Worm (Caenorhabditis elegans) whole organism, young adult: ENCODE results near the gene F13D12.5.
A peak's percentile ranks its signal among the peaks of the same experiment; 100 is the strongest.

ENCODE experiments used
- B0035.1 ChIP-seq: sonication (generic microtip); optimal IDR thresholded peaks from 2 replicates; lab custom pipeline; 2016; ENCODE audit warnings: missing genetic modification characterization, mild to moderate bottlenecking, missing compliant biosample characterization, missing genotype, missing genetic modification reagents
- F39B2.1 ChIP-seq: fragments of 200-800 bp; sonication (Bioruptor generic); IDR thresholded peaks from 2 replicates; pipeline ENCODE4 v1.3.6; 2022; ENCODE audit warnings: missing genetic modification reagents, missing genetic modification characterization, missing compliant biosample characterization
- F52B5.7 ChIP-seq: sonication (generic microtip); optimal IDR thresholded peaks from 2 replicates; lab custom pipeline; 2016; ENCODE audit warnings: mild to moderate bottlenecking, missing genetic modification characterization, missing compliant biosample characterization
- F55B11.4 ChIP-seq: sonication (generic microtip); optimal IDR thresholded peaks from 2 replicates; lab custom pipeline; 2016; ENCODE audit warnings: missing compliant biosample characterization, missing genetic modification characterization, borderline replicate concordance; ENCODE audit not compliant: insufficient read depth
- F57C9.4 ChIP-seq: sonication (generic microtip); optimal IDR thresholded peaks from 2 replicates; lab custom pipeline; 2017; ENCODE audit warnings: mild to moderate bottlenecking, missing genetic modification characterization, missing compliant biosample characterization
- K12H6.12 ChIP-seq: fragments of 200-800 bp; sonication (Bioruptor generic); optimal IDR thresholded peaks from 2 replicates; lab custom pipeline; 2018; ENCODE audit warnings: mild to moderate bottlenecking, missing genetic modification characterization, missing compliant biosample characterization
- T07F8.4 ChIP-seq: sonication (generic microtip); optimal IDR thresholded peaks from 2 replicates; lab custom pipeline; 2016; ENCODE audit warnings: mild to moderate bottlenecking, missing genetic modification characterization, moderate library complexity, missing compliant biosample characterization
- Y53F4B.3 ChIP-seq: fragments of 200-800 bp; sonication (Bioruptor generic); IDR thresholded peaks from 2 replicates; pipeline ENCODE4 v1.3.6; 2022; ENCODE audit warnings: missing genetic modification reagents, missing genetic modification characterization, missing compliant biosample characterization
- Y67H2A.10 ChIP-seq: fragments of 200-800 bp; sonication (Bioruptor generic); conservative IDR thresholded peaks from 2 replicates; pipeline ENCODE4 v1.3.6; 2022; ENCODE audit warnings: missing genetic modification reagents, missing genetic modification characterization, missing compliant biosample characterization
- Y79H2A.3 ChIP-seq: fragments of 200-800 bp; sonication (Bioruptor generic); conservative IDR thresholded peaks from 2 replicates; pipeline ENCODE4 v1.3.6; 2022; ENCODE audit warnings: missing genetic modification reagents, missing genetic modification characterization, missing compliant biosample characterization
- ZK185.1 ChIP-seq: sonication (generic microtip); optimal IDR thresholded peaks from 2 replicates; lab custom pipeline; 2016; ENCODE audit warnings: mild to moderate bottlenecking, missing genetic modification characterization, missing compliant biosample characterization; ENCODE audit not compliant: poor library complexity, severe bottlenecking
- ama-1 ChIP-seq, 3 experiments: fragments of 150-350 bp in 1 of 3; sonication (generic microtip) in 2 of 3; optimal IDR thresholded peaks; 2 replicates each; lab custom pipeline; 2014 to 2018; ENCODE audit warnings: missing biosample characterization in 2 of 3, missing genetic modification characterization in 2 of 3, missing genetic modification reagents in 2 of 3
- aptf-2 ChIP-seq: fragments of 200-800 bp; sonication (Bioruptor generic); conservative IDR thresholded peaks from 2 replicates; pipeline ENCODE4 v1.3.6; 2022; ENCODE audit warnings: missing genetic modification reagents, missing genetic modification characterization, missing compliant biosample characterization
- aptf-3 ChIP-seq: fragments of 200-800 bp; sonication (Bioruptor generic); IDR thresholded peaks from 2 replicates; pipeline ENCODE4 v1.3.6; 2022; ENCODE audit warnings: missing genetic modification characterization, missing compliant biosample characterization
- atf-7 ChIP-seq: sonication (generic microtip); optimal IDR thresholded peaks from 2 replicates; lab custom pipeline; 2017; ENCODE audit warnings: mild to moderate bottlenecking, missing genetic modification characterization, missing compliant biosample characterization
- athp-1 ChIP-seq: sonication (generic microtip); optimal IDR thresholded peaks from 2 replicates; lab custom pipeline; 2017; ENCODE audit warnings: mild to moderate bottlenecking, missing genetic modification characterization, missing compliant biosample characterization
- attf-5 ChIP-seq: fragments of 200-800 bp; sonication (Bioruptor generic); optimal IDR thresholded peaks from 2 replicates; lab custom pipeline; 2018; ENCODE audit warnings: mild to moderate bottlenecking, missing genetic modification characterization, missing compliant biosample characterization
- ceh-27 ChIP-seq: fragments of 200-800 bp; sonication (Bioruptor generic); optimal IDR thresholded peaks from 2 replicates; lab custom pipeline; 2018; ENCODE audit warnings: mild to moderate bottlenecking, missing genetic modification characterization, moderate library complexity, missing compliant biosample characterization
- ceh-79 ChIP-seq: sonication (generic microtip); optimal IDR thresholded peaks from 2 replicates; lab custom pipeline; 2017; ENCODE audit warnings: mild to moderate bottlenecking, missing genetic modification characterization, missing compliant biosample characterization
- dox-1 ChIP-seq: fragments of 200-800 bp; sonication (Bioruptor generic); IDR thresholded peaks from 2 replicates; pipeline ENCODE4 v1.3.6; 2022; ENCODE audit warnings: missing genetic modification reagents, missing genetic modification characterization, missing compliant biosample characterization
- hlh-26 ChIP-seq: fragments of 200-800 bp; sonication (Bioruptor generic); conservative IDR thresholded peaks from 2 replicates; pipeline ENCODE4 v1.3.6; 2022; ENCODE audit warnings: missing genetic modification reagents, missing genetic modification characterization, missing compliant biosample characterization
- hmg-1.2 ChIP-seq: fragments of 200-800 bp; sonication (Bioruptor generic); IDR thresholded peaks from 2 replicates; pipeline ENCODE4 v1.3.6; 2022; ENCODE audit warnings: missing genetic modification reagents, missing genetic modification characterization, missing compliant biosample characterization
- lin-26 ChIP-seq: fragments of 200-800 bp; sonication (Bioruptor generic); IDR thresholded peaks from 2 replicates; pipeline ENCODE4 v1.3.6; 2022; ENCODE audit warnings: missing genetic modification reagents, missing genetic modification characterization, missing compliant biosample characterization
- lin-40 ChIP-seq: sonication (generic microtip); optimal IDR thresholded peaks from 2 replicates; lab custom pipeline; 2016; ENCODE audit warnings: missing genetic modification characterization, mild to moderate bottlenecking, missing compliant biosample characterization, missing genotype, missing genetic modification reagents
- lin-54 ChIP-seq: fragments of 200-800 bp; sonication (Bioruptor generic); optimal IDR thresholded peaks from 2 replicates; lab custom pipeline; 2018; ENCODE audit warnings: mild to moderate bottlenecking, missing genetic modification characterization, missing compliant biosample characterization
- lir-1 ChIP-seq: fragments of 200-800 bp; sonication (Bioruptor generic); conservative IDR thresholded peaks from 2 replicates; pipeline ENCODE4 v1.3.6; 2022; ENCODE audit warnings: missing genetic modification reagents, missing genetic modification characterization, missing compliant biosample characterization
- lsl-1 ChIP-seq: fragments of 200-800 bp; sonication (Bioruptor generic); optimal IDR thresholded peaks from 2 replicates; lab custom pipeline; 2018; ENCODE audit warnings: mild to moderate bottlenecking, missing genetic modification characterization, moderate library complexity, missing compliant biosample characterization
- lsy-27 ChIP-seq: sonication (generic microtip); optimal IDR thresholded peaks from 2 replicates; lab custom pipeline; 2017; ENCODE audit warnings: missing genetic modification characterization, mild to moderate bottlenecking, missing compliant biosample characterization, antibody characterized with exemption, missing genotype, borderline replicate concordance; ENCODE audit not compliant: insufficient read depth
- madf-6 ChIP-seq: fragments of 200-800 bp; sonication (Bioruptor generic); IDR thresholded peaks from 2 replicates; pipeline ENCODE4 v1.3.6; 2022; ENCODE audit warnings: missing genetic modification reagents, missing genetic modification characterization, missing compliant biosample characterization
- madf-8 ChIP-seq: fragments of 200-800 bp; sonication (Bioruptor generic); conservative IDR thresholded peaks from 2 replicates; pipeline ENCODE4 v1.3.6; 2022; ENCODE audit warnings: missing genetic modification reagents, missing genetic modification characterization, missing compliant biosample characterization
- mel-28 ChIP-seq: sonication (generic microtip); optimal IDR thresholded peaks from 2 replicates; lab custom pipeline; 2016; ENCODE audit warnings: borderline replicate concordance, mild to moderate bottlenecking, missing genetic modification characterization, missing compliant biosample characterization
- nhr-179 ChIP-seq: sonication (generic microtip); optimal IDR thresholded peaks from 2 replicates; lab custom pipeline; 2016; ENCODE audit warnings: mild to moderate bottlenecking, missing genetic modification characterization, missing compliant biosample characterization
- nhr-90 ChIP-seq: sonication (generic microtip); optimal IDR thresholded peaks from 2 replicates; lab custom pipeline; 2016; ENCODE audit warnings: missing genotype, mild to moderate bottlenecking, missing genetic modification characterization, missing compliant biosample characterization
- pha-4 ChIP-seq: fragments of 150-350 bp; sonication (generic microtip); optimal IDR thresholded peaks from 2 replicates; lab custom pipeline; 2014; ENCODE audit warnings: missing biosample characterization, missing genetic modification reagents, missing genetic modification characterization
- rec-8 ChIP-seq, 2 experiments: sonication (generic microtip); optimal IDR thresholded peaks; 2 replicates each; lab custom pipeline; 2016; ENCODE audit warnings: mild to moderate bottlenecking in 2 of 2, missing genetic modification characterization in 2 of 2, missing genetic modification reagents in 2 of 2, missing genotype in 2 of 2, missing biosample characterization in 1 of 2, missing compliant biosample characterization in 1 of 2, moderate library complexity in 1 of 2
- rpc-1 ChIP-seq, 2 experiments: fragments of 150-350 bp in 1 of 2; sonication (generic microtip) in 1 of 2; optimal IDR thresholded peaks; 2 replicates each; lab custom pipeline; 2014 to 2018; ENCODE audit warnings: missing biosample characterization in 1 of 2, missing genetic modification characterization in 1 of 2, missing genetic modification reagents in 1 of 2, missing genotype in 1 of 2
- sea-2 ChIP-seq: fragments of 200-800 bp; sonication (Bioruptor generic); IDR thresholded peaks from 2 replicates; pipeline ENCODE4 v1.3.6; 2022; ENCODE audit warnings: missing genetic modification characterization, missing compliant biosample characterization
- snpc-1.1 ChIP-seq: sonication (generic microtip); optimal IDR thresholded peaks from 2 replicates; lab custom pipeline; 2017; ENCODE audit warnings: missing genetic modification characterization, mild to moderate bottlenecking, missing compliant biosample characterization, antibody characterized with exemption, moderate library complexity, missing genotype, missing genetic modification reagents; ENCODE audit not compliant: insufficient read depth
- snpc-3.4 ChIP-seq: sonication (generic microtip); optimal IDR thresholded peaks from 2 replicates; lab custom pipeline; 2017; ENCODE audit warnings: missing genetic modification characterization, mild to moderate bottlenecking, missing compliant biosample characterization, antibody characterized with exemption, moderate library complexity, missing genotype, missing genetic modification reagents
- somi-1 ChIP-seq: fragments of 200-800 bp; sonication (Bioruptor generic); optimal IDR thresholded peaks from 2 replicates; lab custom pipeline; 2018; ENCODE audit warnings: mild to moderate bottlenecking, missing genetic modification characterization, missing compliant biosample characterization
- tbp1 ChIP-seq: fragments of 200-800 bp; sonication (Bioruptor generic); optimal IDR thresholded peaks from 2 replicates; lab custom pipeline; 2018; ENCODE audit warnings: mild to moderate bottlenecking, missing genetic modification characterization, missing compliant biosample characterization
- tlf-1 ChIP-seq: fragments of 200-800 bp; sonication (Bioruptor generic); optimal IDR thresholded peaks from 2 replicates; lab custom pipeline; 2018; ENCODE audit warnings: mild to moderate bottlenecking, missing genetic modification characterization, missing compliant biosample characterization
- xnd-1 ChIP-seq: sonication (generic microtip); optimal IDR thresholded peaks from 2 replicates; lab custom pipeline; 2016; ENCODE audit warnings: missing genotype, missing genetic modification reagents, missing genetic modification characterization, missing compliant biosample characterization
- ztf-18 ChIP-seq: sonication (generic microtip); optimal IDR thresholded peaks from 2 replicates; lab custom pipeline; 2016; ENCODE audit warnings: missing genotype, mild to moderate bottlenecking, missing genetic modification characterization, missing compliant biosample characterization
- ztf-22 ChIP-seq: fragments of 200-800 bp; sonication (Bioruptor generic); optimal IDR thresholded peaks from 2 replicates; lab custom pipeline; 2018; ENCODE audit warnings: mild to moderate bottlenecking, missing genetic modification characterization, moderate library complexity, missing compliant biosample characterization
- ztf-28 ChIP-seq: fragments of 200-800 bp; sonication (Bioruptor generic); IDR thresholded peaks from 2 replicates; pipeline ENCODE4 v1.3.6; 2022; ENCODE audit warnings: missing genetic modification reagents, missing genetic modification characterization, missing compliant biosample characterization

The F13D12.5 gene

DNA sequence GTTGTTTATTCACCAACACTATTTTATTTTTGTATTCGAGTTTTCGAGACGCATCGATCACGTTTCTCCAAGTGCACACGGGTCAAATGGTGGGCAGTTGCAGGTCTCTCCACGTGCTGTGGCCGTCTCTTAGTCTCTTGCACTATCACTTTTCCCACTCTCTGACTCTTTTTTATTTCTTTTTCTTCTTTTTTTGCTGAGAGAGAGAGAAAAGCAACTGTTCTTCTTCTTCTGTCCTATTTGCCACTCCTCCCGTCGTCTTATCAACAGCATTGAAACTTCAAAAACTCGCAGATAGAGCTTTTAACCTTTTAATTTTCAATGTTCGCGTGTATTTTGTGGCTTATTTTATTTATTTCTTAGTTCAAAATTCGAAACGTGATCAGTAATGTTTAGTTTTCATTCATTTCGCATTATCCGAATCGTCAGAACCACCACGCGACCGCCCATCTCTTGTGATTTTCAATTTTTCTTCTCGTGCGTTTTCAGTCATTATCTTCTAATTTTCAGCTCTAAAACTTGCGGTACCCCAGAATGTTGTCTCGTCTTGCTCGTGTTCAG lies 2.0 kb downstream of the F13D12.5 start, which contains the start of gene alh-8 (continued):
- TF ChIP-seq F55B11.4 (tag; lab: Kevin White, UChicago) (no peak), xnd-1 (tag; lab: Kevin White, UChicago) (no peak), F39B2.1 (no peak), lin-40 (peak; percentile 25), tlf-1 (GFP tag; lab: Kevin White, UChicago) (peak; percentile 65), ztf-28 (no peak), Y79H2A.3 (GFP tag; lab: Robert Waterston, UW) (no peak), snpc-1.1 (tag; lab: Kevin White, UChicago) (no peak), F57C9.4 (tag; lab: Kevin White, UChicago) (no peak), aptf-3 (GFP tag; lab: Robert Waterston, UW) (no peak), ceh-79 (tag; lab: Kevin White, UChicago) (no peak), ztf-18 (peak; percentile 10), K12H6.12 (tag; lab: Kevin White, UChicago) (peak; percentile 43), nhr-179 (tag; lab: Kevin White, UChicago) (no peak), sea-2 (GFP tag; lab: Robert Waterston, UW) (no peak), dox-1 (GFP tag; lab: Robert Waterston, UW) (0 out of 2 replicates have a peak, but pooled peaks have one; percentile 25), ceh-27 (no peak), lin-26 (GFP tag; lab: Robert Waterston, UW) (0 out of 2 replicates have a peak, but pooled peaks have one; percentile 40), rec-8 (tag; optimal IDR thresholded peaks at IDR 0.05; lab: Kevin White, UChicago) (no peak), lin-54 (GFP tag; lab: Kevin White, UChicago) (peak; percentile 33), F52B5.7 (tag; lab: Kevin White, UChicago) (no peak), pha-4 (no peak), hlh-26 (GFP tag; lab: Robert Waterston, UW) (no peak), lsl-1 (GFP tag; lab: Kevin White, UChicago) (no peak), hmg-1.2 (GFP tag; lab: Robert Waterston, UW) (peak; percentile 33; the same call in 1 of the 2 replicates), tbp1 (GFP tag; lab: Kevin White, UChicago) (peak; percentile 43), snpc-3.4 (tag; lab: Kevin White, UChicago) (peak; percentile 3), lir-1 (GFP tag; lab: Robert Waterston, UW) (0 out of 2 replicates have a peak, but pooled peaks have one; percentile 30), somi-1 (GFP tag; lab: Kevin White, UChicago) (peak; percentile 68), ama-1 (optimal IDR thresholded peaks at IDR 0.05; lab: Kevin White, UChicago) (no peak), ama-1 (GFP tag; optimal IDR thresholded peaks at IDR 0.05; lab: Kevin White, UChicago) (no peak), madf-8 (no peak), B0035.1 (tag; lab: Kevin White, UChicago) (no peak), T07F8.4 (tag; lab: Kevin White, UChicago) (no peak), Y67H2A.10 (GFP tag; lab: Robert Waterston, UW) (no peak), Y53F4B.3 (GFP tag; lab: Robert Waterston, UW) (no peak), rpc-1 (optimal IDR thresholded peaks at IDR 0.05; lab: Kevin White, UChicago) (no peak), rpc-1 (tag; optimal IDR thresholded peaks at IDR 0.05; lab: Kevin White, UChicago) (no peak), ZK185.1 (tag; lab: Kevin White, UChicago) (peak; percentile 40), ztf-22 (GFP tag; lab: Kevin White, UChicago) (peak; percentile 29), aptf-2 (GFP tag; lab: Robert Waterston, UW) (no peak), athp-1 (tag; lab: Kevin White, UChicago) (peak; percentile 5), lsy-27 (tag; lab: Kevin White, UChicago) (no peak), atf-7 (tag; lab: Kevin White, UChicago) (peak; percentile 61), madf-6 (no peak; the same call in 1 of the 2 replicates), nhr-90 (peak; percentile 5), mel-28 (tag; lab: Kevin White, UChicago) (no peak), attf-5 (GFP tag; lab: Kevin White, UChicago) (peak; percentile 48)
